Worm (Caenorhabditis elegans): ENCODE results near the gene T14F9.2.

Gene T14F9.2

ce11 chrX:2258001-2258400, 23.9 kb downstream of the T14F9.2 start, which contains the start of gene crn-4:
Gene crn-4 (minus strand): TSS chrX:2258101.
- TF ChIP-seq ztf-29 (GFP tag; IDR thresholded peaks at IDR 0.05) = no peak
- TF ChIP-seq T22C8.4 (GFP tag; IDR thresholded peaks at IDR 0.05) = no peak

- TF ChIP-seq ztf-29 (GFP tag; IDR thresholded peaks at IDR 0.05) (no peak), ztf-23 (GFP tag; IDR thresholded peaks at IDR 0.05) (no peak), cog-1 (tag; optimal IDR thresholded peaks at IDR 0.05) (no peak), klf-2 (GFP tag; conservative IDR thresholded peaks at IDR 0.05) (no peak), T22C8.4 (GFP tag; IDR thresholded peaks at IDR 0.05) (no peak)
These were observed 24.3 kb downstream of the T14F9.2 start for ce11 chrX:2258404-2258803.

ce11 chrX:2261003-2261402, 26.9 kb downstream of the T14F9.2 start, which contains the start of gene AH9.3:
Gene AH9.3 (minus strand): TSS chrX:2261103.
- TF ChIP-seq klf-2 (GFP tag; conservative IDR thresholded peaks at IDR 0.05) (no peak), cog-1 (tag; optimal IDR thresholded peaks at IDR 0.05) (no peak), ztf-29 (GFP tag; IDR thresholded peaks at IDR 0.05) (no peak), T22C8.4 (GFP tag; IDR thresholded peaks at IDR 0.05) (no peak), ztf-23 (GFP tag; IDR thresholded peaks at IDR 0.05) (no peak), ref-1 (GFP tag; conservative IDR thresholded peaks at IDR 0.05) (no peak), med-1 (GFP tag; optimal IDR thresholded peaks at IDR 0.05; ENCODE audit: insufficient read depth) (no peak), tab-1 (GFP tag; IDR thresholded peaks at IDR 0.05) (no peak), flt-1 (GFP tag; IDR thresholded peaks at IDR 0.05) (no peak)

ce11 chrX:2262420-2262819, 28.3 kb downstream of the T14F9.2 start:
- TF ChIP-seq ztf-23 (GFP tag; IDR thresholded peaks at IDR 0.05) (no peak), med-1 (GFP tag; optimal IDR thresholded peaks at IDR 0.05; ENCODE audit: insufficient read depth) (no peak), ref-1 (GFP tag; conservative IDR thresholded peaks at IDR 0.05) (no peak), flt-1 (GFP tag; IDR thresholded peaks at IDR 0.05) (no peak), klf-2 (GFP tag; conservative IDR thresholded peaks at IDR 0.05) (no peak), T22C8.4 (GFP tag; IDR thresholded peaks at IDR 0.05) (no peak), ztf-29 (GFP tag; IDR thresholded peaks at IDR 0.05) (no peak), cog-1 (tag; optimal IDR thresholded peaks at IDR 0.05) (no peak), tab-1 (GFP tag; IDR thresholded peaks at IDR 0.05) (no peak)

DNA sequence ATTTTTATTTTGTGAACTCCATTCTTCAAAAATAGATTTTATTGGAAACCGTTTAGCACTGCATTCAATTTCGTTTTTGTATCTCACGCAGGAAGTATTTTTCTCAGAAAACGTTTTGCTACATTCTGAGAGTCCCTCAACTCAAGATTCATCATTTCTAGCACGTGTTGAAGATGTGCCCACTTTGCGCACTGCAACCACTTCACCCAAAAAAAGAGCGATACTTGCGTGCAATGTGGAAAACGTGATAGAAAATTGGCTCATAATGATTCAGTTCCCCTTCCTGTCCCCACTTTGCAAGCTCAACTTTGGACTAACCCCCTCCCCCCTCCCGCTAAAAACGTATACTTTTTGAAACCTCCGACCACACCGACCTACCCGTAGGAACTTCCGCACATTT, 30.9 kb downstream of the T14F9.2 start:
- TF ChIP-seq cog-1 (tag; optimal IDR thresholded peaks at IDR 0.05) (no peak), med-1 (GFP tag; optimal IDR thresholded peaks at IDR 0.05; ENCODE audit: insufficient read depth) (no peak), T22C8.4 (GFP tag; IDR thresholded peaks at IDR 0.05) (no peak), flt-1 (GFP tag; IDR thresholded peaks at IDR 0.05) (no peak), klf-2 (GFP tag; conservative IDR thresholded peaks at IDR 0.05) (no peak), ztf-29 (GFP tag; IDR thresholded peaks at IDR 0.05) (no peak), tab-1 (GFP tag; IDR thresholded peaks at IDR 0.05) (no peak), ref-1 (GFP tag; conservative IDR thresholded peaks at IDR 0.05) (no peak), ztf-23 (GFP tag; IDR thresholded peaks at IDR 0.05) (no peak)

DNA sequence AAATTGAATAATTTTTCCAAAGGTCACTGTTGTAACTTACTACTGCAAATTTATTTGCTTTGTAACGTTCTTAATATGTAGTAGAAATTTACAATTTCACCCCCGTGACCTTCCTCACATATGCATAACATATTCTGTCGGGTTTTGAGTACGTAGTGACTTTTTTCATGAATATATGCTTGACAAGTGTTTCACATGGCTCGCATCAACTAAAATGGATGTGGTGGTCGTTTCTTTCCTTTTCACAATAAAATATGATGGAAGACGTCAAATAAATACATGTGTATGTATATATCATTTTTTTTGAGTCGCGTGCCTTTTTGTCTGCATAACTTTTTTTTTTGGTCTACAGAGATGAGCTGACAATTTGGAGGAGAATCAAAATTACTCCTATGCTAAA, 32.2 kb downstream of the T14F9.2 start:
- TF ChIP-seq ztf-29 (GFP tag; IDR thresholded peaks at IDR 0.05) (no peak), flt-1 (GFP tag; IDR thresholded peaks at IDR 0.05) (no peak), med-1 (GFP tag; optimal IDR thresholded peaks at IDR 0.05; ENCODE audit: insufficient read depth) (no peak), cog-1 (tag; optimal IDR thresholded peaks at IDR 0.05) (no peak), tab-1 (GFP tag; IDR thresholded peaks at IDR 0.05) (no peak), ztf-23 (GFP tag; IDR thresholded peaks at IDR 0.05) (no peak), ref-1 (GFP tag; conservative IDR thresholded peaks at IDR 0.05) (no peak), klf-2 (GFP tag; conservative IDR thresholded peaks at IDR 0.05) (no peak), T22C8.4 (GFP tag; IDR thresholded peaks at IDR 0.05) (no peak)

DNA sequence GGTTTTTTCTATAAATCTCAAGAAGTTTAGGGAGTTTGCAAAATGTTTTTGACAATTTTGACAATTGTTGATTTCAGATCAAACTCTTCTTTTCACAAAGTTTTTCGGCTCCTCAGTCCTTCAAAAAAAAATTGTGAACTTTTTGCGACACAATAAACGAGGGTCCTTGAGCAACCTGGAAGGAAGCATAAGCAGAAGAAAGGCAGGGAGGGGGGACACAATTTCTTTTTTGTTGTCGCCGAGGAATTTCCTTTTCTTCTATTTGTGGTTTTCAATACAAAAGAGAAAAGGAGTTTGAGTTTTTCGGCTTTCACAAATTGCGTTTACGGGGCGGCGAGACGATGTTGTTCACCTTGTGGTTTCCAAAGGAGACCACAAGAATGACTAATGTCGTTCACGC, 32.7 kb downstream of the T14F9.2 start:
- TF ChIP-seq klf-2 (GFP tag; conservative IDR thresholded peaks at IDR 0.05) = no peak
- no peak for TF ChIP-seq flt-1 (GFP tag; IDR thresholded peaks at IDR 0.05)
- no peak for TF ChIP-seq tab-1 (GFP tag; IDR thresholded peaks at IDR 0.05)
- no peak for TF ChIP-seq ztf-29 (GFP tag; IDR thresholded peaks at IDR 0.05)
- no peak for TF ChIP-seq ref-1 (GFP tag; conservative IDR thresholded peaks at IDR 0.05)
- no peak for TF ChIP-seq med-1 (GFP tag; optimal IDR thresholded peaks at IDR 0.05; ENCODE audit: insufficient read depth)
- no peak for TF ChIP-seq cog-1 (tag; optimal IDR thresholded peaks at IDR 0.05)
- no peak for TF ChIP-seq T22C8.4 (GFP tag; IDR thresholded peaks at IDR 0.05)

ce11 chrX:2267956-2268355, 33.8 kb downstream of the T14F9.2 start, which contains the start of gene AH9.6:
Gene AH9.6 (minus strand): TSS chrX:2268138.
- TF ChIP-seq klf-2 (GFP tag; conservative IDR thresholded peaks at IDR 0.05) (no peak), cog-1 (tag; optimal IDR thresholded peaks at IDR 0.05) (no peak), ztf-29 (GFP tag; IDR thresholded peaks at IDR 0.05) (no peak), tab-1 (GFP tag; IDR thresholded peaks at IDR 0.05) (no peak), ref-1 (GFP tag; conservative IDR thresholded peaks at IDR 0.05) (no peak), flt-1 (GFP tag; IDR thresholded peaks at IDR 0.05) (no peak), med-1 (GFP tag; optimal IDR thresholded peaks at IDR 0.05; ENCODE audit: insufficient read depth) (no peak), ztf-23 (GFP tag; IDR thresholded peaks at IDR 0.05) (no peak), T22C8.4 (GFP tag; IDR thresholded peaks at IDR 0.05) (no peak)

- TF ChIP-seq tab-1 (GFP tag; IDR thresholded peaks at IDR 0.05) (no peak), klf-2 (GFP tag; conservative IDR thresholded peaks at IDR 0.05) (no peak), ref-1 (GFP tag; conservative IDR thresholded peaks at IDR 0.05) (no peak)
These were observed 37.3 kb downstream of the T14F9.2 start for ce11 chrX:2271429-2271828.

ce11 chrX:2274237-2274636, 40.1 kb downstream of the T14F9.2 start, which contains the start of gene AH9.4:
Gene AH9.4 (minus strand): TSS chrX:2274337.
- TF ChIP-seq klf-2 (GFP tag; conservative IDR thresholded peaks at IDR 0.05) (no peak), tab-1 (GFP tag; IDR thresholded peaks at IDR 0.05) (no peak), T22C8.4 (GFP tag; IDR thresholded peaks at IDR 0.05) (no peak), ztf-29 (GFP tag; IDR thresholded peaks at IDR 0.05) (no peak), ztf-23 (GFP tag; IDR thresholded peaks at IDR 0.05) (no peak), flt-1 (GFP tag; IDR thresholded peaks at IDR 0.05) (no peak), ref-1 (GFP tag; conservative IDR thresholded peaks at IDR 0.05) (no peak), med-1 (GFP tag; optimal IDR thresholded peaks at IDR 0.05; ENCODE audit: insufficient read depth) (no peak), cog-1 (tag; optimal IDR thresholded peaks at IDR 0.05) (no peak)
